Fruit fly (Drosophila melanogaster) whole organism, embryonic: Measurements from ENCODE around the gene Fbw5.

Source experiments
- Abd-B ChIP-seq: fragments of 200-800 bp; sonication (Bioruptor generic); optimal IDR thresholded peaks from 2 replicates; lab custom pipeline; 2018; ENCODE audit warnings: missing biosample characterization, mild to moderate bottlenecking, missing genetic modification characterization, moderate library complexity
- Bdp1 ChIP-seq: fragments of 200-800 bp; sonication (Bioruptor generic); optimal IDR thresholded peaks from 3 replicates; lab custom pipeline; 2016; ENCODE audit warnings: missing biosample characterization, missing genetic modification characterization
- Bteb2 ChIP-seq: fragments of 200-800 bp; sonication (Bioruptor generic); optimal IDR thresholded peaks from 2 replicates; lab custom pipeline; 2016; ENCODE audit warnings: missing biosample characterization, missing genetic modification characterization
- CG10267 ChIP-seq: fragments of 200-800 bp; sonication (Bioruptor generic); optimal IDR thresholded peaks from 2 replicates; lab custom pipeline; 2018; ENCODE audit warnings: missing biosample characterization, mild to moderate bottlenecking, missing genetic modification characterization, moderate library complexity
- CG16863 ChIP-seq: fragments of 200-800 bp; sonication (Bioruptor generic); optimal IDR thresholded peaks from 3 replicates; lab custom pipeline; 2016; ENCODE audit warnings: missing biosample characterization, missing genetic modification characterization
- CG18011 ChIP-seq: fragments of 200-800 bp; sonication (Bioruptor generic); optimal IDR thresholded peaks from 2 replicates; lab custom pipeline; 2017; ENCODE audit warnings: missing biosample characterization, missing genetic modification characterization, mild to moderate bottlenecking, moderate library complexity, missing genotype
- CG2120 ChIP-seq: fragments of 200-800 bp; sonication (Bioruptor generic); optimal IDR thresholded peaks from 3 replicates; lab custom pipeline; 2016; ENCODE audit warnings: missing biosample characterization, missing genetic modification characterization
- CG3065 ChIP-seq: fragments of 200-800 bp; sonication (Bioruptor generic); optimal IDR thresholded peaks from 2 replicates; lab custom pipeline; 2016; ENCODE audit warnings: missing biosample characterization, missing genetic modification characterization
- CG31224 ChIP-seq: fragments of 200-800 bp; sonication (Bioruptor generic); IDR thresholded peaks from 2 replicates; pipeline ENCODE4 v1.3.6; 2022; ENCODE audit warnings: missing biosample characterization, missing genetic modification characterization
- CG33213 ChIP-seq: fragments of 200-800 bp; sonication (Bioruptor generic); optimal IDR thresholded peaks from 3 replicates; lab custom pipeline; 2016; ENCODE audit warnings: missing biosample characterization, missing genetic modification characterization
- CG34422 ChIP-seq: fragments of 200-800 bp; sonication (Bioruptor generic); IDR thresholded peaks from 3 replicates; pipeline ENCODE4 v1.3.6; 2022; ENCODE audit warnings: missing biosample characterization, missing genetic modification characterization
- CG3847 ChIP-seq: fragments of 200-800 bp; sonication (Bioruptor generic); IDR thresholded peaks from 2 replicates; pipeline ENCODE4 v1.3.6; 2022; ENCODE audit warnings: missing biosample characterization, missing genetic modification characterization
- CG3995 ChIP-seq: fragments of 200-800 bp; sonication (Bioruptor generic); optimal IDR thresholded peaks from 3 replicates; lab custom pipeline; 2016; ENCODE audit warnings: missing biosample characterization, missing genetic modification characterization
- CG4730 ChIP-seq: fragments of 200-800 bp; sonication (Bioruptor generic); IDR thresholded peaks from 2 replicates; pipeline ENCODE4 v1.3.6; 2022; ENCODE audit warnings: missing biosample characterization, missing genetic modification characterization
- CG6254 ChIP-seq: fragments of 200-800 bp; sonication (Bioruptor generic); optimal IDR thresholded peaks from 3 replicates; lab custom pipeline; 2017; ENCODE audit warnings: mild to moderate bottlenecking, missing biosample characterization, missing genetic modification reagents, missing genetic modification characterization
- CG6272 ChIP-seq: fragments of 200-800 bp; sonication (Bioruptor generic); IDR thresholded peaks from 2 replicates; pipeline ENCODE4 v1.3.6; 2022; ENCODE audit warnings: missing biosample characterization, missing genetic modification characterization
- CG7271 ChIP-seq: fragments of 200-800 bp; sonication (Bioruptor generic); optimal IDR thresholded peaks from 2 replicates; lab custom pipeline; 2018; ENCODE audit warnings: missing biosample characterization, mild to moderate bottlenecking, missing genetic modification characterization, moderate library complexity
- CG7987 ChIP-seq: fragments of 200-800 bp; sonication (Bioruptor generic); optimal IDR thresholded peaks from 2 replicates; lab custom pipeline; 2018; ENCODE audit warnings: missing biosample characterization, mild to moderate bottlenecking, missing genetic modification characterization, moderate library complexity
- Chrac-16 ChIP-seq: fragments of 200-800 bp; sonication (Bioruptor generic); optimal IDR thresholded peaks from 3 replicates; lab custom pipeline; 2016; ENCODE audit warnings: missing biosample characterization, missing genetic modification characterization
- D19B ChIP-seq: fragments of 200-800 bp; sonication (Bioruptor generic); optimal IDR thresholded peaks from 2 replicates; lab custom pipeline; 2017; ENCODE audit warnings: missing biosample characterization, mild to moderate bottlenecking, missing genetic modification characterization
- Deaf1 ChIP-seq: fragments of 200-800 bp; optimal IDR thresholded peaks from 3 replicates; lab custom pipeline; 2019; ENCODE audit warnings: missing biosample characterization, mild to moderate bottlenecking, missing genetic modification characterization, moderate library complexity
- Dref ChIP-seq: fragments of 200-800 bp; sonication (Bioruptor generic); IDR thresholded peaks from 2 replicates; pipeline ENCODE4 v1.3.6; 2022; ENCODE audit warnings: missing biosample characterization, missing genetic modification characterization
- ERR ChIP-seq: fragments of 200-800 bp; sonication (Bioruptor generic); optimal IDR thresholded peaks from 2 replicates; lab custom pipeline; 2016; ENCODE audit warnings: missing biosample characterization, missing genetic modification characterization
- Fer1 ChIP-seq: fragments of 200-800 bp; sonication (Bioruptor generic); optimal IDR thresholded peaks from 2 replicates; lab custom pipeline; 2017; ENCODE audit warnings: missing biosample characterization, mild to moderate bottlenecking, missing genetic modification characterization
- HmgZ ChIP-seq: fragments of 200-800 bp; sonication (Bioruptor generic); optimal IDR thresholded peaks from 2 replicates; lab custom pipeline; 2018; ENCODE audit warnings: missing biosample characterization, mild to moderate bottlenecking, missing genetic modification characterization
- Hmr ChIP-seq: fragments of 200-800 bp; sonication (Bioruptor generic); optimal IDR thresholded peaks from 3 replicates; lab custom pipeline; 2017; ENCODE audit warnings: mild to moderate bottlenecking, missing biosample characterization, missing genetic modification reagents, missing genetic modification characterization
- Kr ChIP-seq: fragments of 200-800 bp; sonication (Bioruptor generic); optimal IDR thresholded peaks from 2 replicates; lab custom pipeline; 2017; ENCODE audit warnings: missing biosample characterization, mild to moderate bottlenecking, missing genetic modification characterization
- MTF-1 ChIP-seq: fragments of 200-800 bp; sonication (Bioruptor generic); optimal IDR thresholded peaks from 2 replicates; lab custom pipeline; 2018; ENCODE audit warnings: missing biosample characterization, mild to moderate bottlenecking, missing genetic modification characterization, borderline replicate concordance
- Oli ChIP-seq: fragments of 200-800 bp; sonication (Bioruptor generic); optimal IDR thresholded peaks from 2 replicates; lab custom pipeline; 2018; ENCODE audit warnings: missing biosample characterization, mild to moderate bottlenecking, missing genetic modification characterization, moderate library complexity
- Scr ChIP-seq: fragments of 200-800 bp; sonication (Bioruptor generic); IDR thresholded peaks from 2 replicates; pipeline ENCODE4 v1.3.6; 2022; ENCODE audit warnings: missing biosample characterization, missing genetic modification characterization; ENCODE audit not compliant: partially characterized antibody
- amos ChIP-seq: fragments of 200-800 bp; sonication (Bioruptor generic); IDR thresholded peaks from 2 replicates; pipeline ENCODE4 v1.3.6; 2022; ENCODE audit warnings: missing biosample characterization, missing genetic modification characterization; ENCODE audit not compliant: partially characterized antibody
- ase ChIP-seq: fragments of 200-800 bp; sonication (Bioruptor generic); IDR thresholded peaks from 3 replicates; pipeline ENCODE4 v1.3.6; 2022; ENCODE audit warnings: missing biosample characterization, missing genetic modification characterization
- br ChIP-seq: fragments of >200 bp; optimal IDR thresholded peaks from 2 replicates; lab custom pipeline; 2017
- dati ChIP-seq: fragments of 200-800 bp; sonication (Bioruptor generic); IDR thresholded peaks from 2 replicates; pipeline ENCODE4 v1.3.6; 2022; ENCODE audit warnings: missing biosample characterization, missing genetic modification characterization
- en ChIP-seq: fragments of 200-800 bp; sonication (Bioruptor generic); optimal IDR thresholded peaks from 2 replicates; lab custom pipeline; 2016; ENCODE audit warnings: missing biosample characterization, missing genetic modification characterization
- gce ChIP-seq: fragments of 200-800 bp; sonication (Bioruptor generic); IDR thresholded peaks from 3 replicates; pipeline ENCODE4 v1.3.6; 2022; ENCODE audit warnings: missing biosample characterization, missing genetic modification characterization
- gro ChIP-seq: fragments of 200-800 bp; sonication (Bioruptor generic); optimal IDR thresholded peaks from 2 replicates; lab custom pipeline; 2016; ENCODE audit warnings: missing biosample characterization, missing genetic modification characterization
- gsb-n ChIP-seq: fragments of 200-800 bp; sonication (Bioruptor generic); optimal IDR thresholded peaks from 3 replicates; lab custom pipeline; 2018; ENCODE audit warnings: missing biosample characterization, mild to moderate bottlenecking, missing genetic modification characterization
- ham ChIP-seq: fragments of 200-800 bp; sonication (Bioruptor generic); IDR thresholded peaks from 2 replicates; pipeline ENCODE4 v1.3.6; 2022; ENCODE audit warnings: missing biosample characterization, missing genetic modification characterization
- hbn ChIP-seq: fragments of 200-800 bp; sonication (Bioruptor generic); IDR thresholded peaks from 2 replicates; pipeline ENCODE4 v1.3.6; 2022; ENCODE audit warnings: missing biosample characterization, missing genetic modification characterization; ENCODE audit not compliant: partially characterized antibody
- mam ChIP-seq: fragments of 200-800 bp; sonication (Bioruptor generic); optimal IDR thresholded peaks from 3 replicates; lab custom pipeline; 2016; ENCODE audit warnings: missing biosample characterization, missing genetic modification characterization
- mld ChIP-seq: fragments of 200-800 bp; sonication (Bioruptor generic); IDR thresholded peaks from 3 replicates; pipeline ENCODE4 v1.3.6; 2022; ENCODE audit warnings: missing biosample characterization, missing genetic modification characterization; ENCODE audit not compliant: partially characterized antibody
- nerfin-2 ChIP-seq: fragments of 200-800 bp; sonication (Bioruptor generic); IDR thresholded peaks from 2 replicates; pipeline ENCODE4 v1.3.6; 2022; ENCODE audit warnings: missing biosample characterization, missing genetic modification characterization; ENCODE audit not compliant: partially characterized antibody
- row ChIP-seq: fragments of 200-800 bp; sonication (Bioruptor generic); IDR thresholded peaks from 3 replicates; pipeline ENCODE4 v1.3.6; 2022; ENCODE audit warnings: missing biosample characterization, missing genetic modification characterization
- tll ChIP-seq, 2 experiments: fragments of 200-800 bp in 1 of 2; fragments of >200 bp in 1 of 2; sonication (Bioruptor generic) in 1 of 2; optimal IDR thresholded peaks; 2 replicates each; lab custom pipeline; 2017 to 2019; ENCODE audit warnings: missing biosample characterization in 2 of 2, missing genetic modification characterization in 2 of 2, mild to moderate bottlenecking in 1 of 2, moderate library complexity in 1 of 2
- tna ChIP-seq: fragments of 200-800 bp; sonication (Bioruptor generic); IDR thresholded peaks from 2 replicates; pipeline ENCODE4 v1.3.6; 2022; ENCODE audit warnings: missing biosample characterization, missing genetic modification characterization; ENCODE audit not compliant: partially characterized antibody
- tx ChIP-seq: fragments of 200-800 bp; sonication (Bioruptor generic); optimal IDR thresholded peaks from 2 replicates; lab custom pipeline; 2016; ENCODE audit warnings: missing biosample characterization, missing genetic modification characterization
- wdn ChIP-seq: fragments of 200-800 bp; sonication (Bioruptor generic); IDR thresholded peaks from 2 replicates; pipeline ENCODE4 v1.3.6; 2022; ENCODE audit warnings: missing biosample characterization, missing genetic modification characterization

The Fbw5 gene

DNA sequence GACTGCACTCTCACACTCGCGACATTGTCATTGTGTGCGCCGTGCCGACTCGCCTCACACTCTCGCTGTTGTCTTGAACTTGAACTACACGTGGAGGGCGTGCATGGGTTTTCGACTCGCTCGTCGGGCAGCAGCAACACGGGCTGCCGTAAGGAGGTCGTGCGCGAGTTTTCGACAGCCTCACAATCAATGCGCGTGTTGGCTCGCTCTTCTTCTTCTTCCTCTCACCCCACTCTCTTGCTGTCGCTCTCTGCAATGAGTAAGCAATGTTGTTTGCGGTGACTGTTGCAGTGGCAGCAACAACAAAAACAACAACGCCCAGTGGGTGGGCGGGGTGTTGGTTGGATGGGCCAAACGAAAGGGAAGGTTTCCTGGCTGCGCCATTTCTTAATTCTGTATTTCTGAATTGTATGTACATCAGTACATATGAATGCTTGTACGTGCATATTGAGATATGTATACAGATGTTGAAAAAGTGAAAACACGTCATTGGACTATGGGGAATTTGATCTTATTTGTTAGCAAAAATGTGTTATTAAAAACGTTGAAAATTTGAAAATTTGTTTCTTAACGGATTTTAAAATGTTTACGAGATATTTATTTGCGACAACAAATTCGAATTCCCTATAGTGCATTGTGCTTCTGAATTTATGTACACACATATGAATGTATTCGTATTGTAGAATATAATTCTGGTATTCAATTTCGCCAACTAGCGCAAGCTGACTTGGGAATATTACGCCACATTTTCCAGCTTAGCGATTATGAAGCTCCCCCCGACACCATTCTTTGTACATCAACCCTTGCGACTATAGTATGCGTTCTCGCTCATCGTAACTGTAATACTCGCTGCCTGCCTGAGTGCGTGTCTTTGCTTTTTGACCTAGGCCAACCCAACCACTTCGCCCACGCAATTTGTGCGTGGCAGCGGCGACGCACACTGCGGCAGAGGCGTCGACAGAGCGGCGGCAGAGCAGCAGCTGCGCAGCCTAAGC, 22.9 kb upstream of the Fbw5 start (continued):
- TF ChIP-seq Chrac-16 (GFP tag; lab: Kevin White, UChicago) (no peak), CG3995 (GFP tag; lab: Kevin White, UChicago) (no peak), CG3065 (GFP tag; lab: Kevin White, UChicago) (peak; percentile 46), Fer1 (GFP tag; lab: Kevin White, UChicago) (peak; percentile 30), Scr (GFP tag; lab: Robert Waterston, UW) (peak; percentile 53), CG4730 (GFP tag; lab: Robert Waterston, UW) (no peak), CG6254 (GFP tag; lab: Kevin White, UChicago) (no peak), dati (GFP tag; lab: Robert Waterston, UW) (no peak), wdn (GFP tag; lab: Robert Waterston, UW) (no peak; the same call in 1 of the 2 replicates), tna (GFP tag; lab: Robert Waterston, UW) (peak; percentile 59; the same call in 1 of the 2 replicates), Hmr (GFP tag; lab: Kevin White, UChicago) (peak; percentile 73), MTF-1 (peak; percentile 58), CG7987 (GFP tag; lab: Kevin White, UChicago) (peak; percentile 95), Dref (GFP tag; lab: Robert Waterston, UW) (no peak), mam (GFP tag; lab: Kevin White, UChicago) (peak; percentile 40), CG6272 (GFP tag; lab: Robert Waterston, UW) (no peak), tx (GFP tag; lab: Kevin White, UChicago) (no peak), Oli (no peak), HmgZ (tag; lab: Kevin White, UChicago) (peak; percentile 86), Bteb2 (GFP tag; lab: Kevin White, UChicago) (peak; percentile 19), nerfin-2 (GFP tag; lab: Robert Waterston, UW) (peak; percentile 51; the same call in 1 of the 2 replicates), row (GFP tag; lab: Robert Waterston, UW) (peak; percentile 14; the same call in 2 of the 3 replicates), tll (GFP tag; optimal IDR thresholded peaks at IDR 0.05; lab: Kevin White, UChicago) (peak in 1 of 2 experiments; percentile 91), CG10267 (no peak), mld (GFP tag; lab: Robert Waterston, UW) (no peak), CG3847 (GFP tag; lab: Robert Waterston, UW) (0 out of 2 replicates have a peak, but pooled peaks have one; percentile 24), gro (GFP tag; lab: Kevin White, UChicago) (peak; percentile 55), Abd-B (GFP tag; lab: Kevin White, UChicago) (no peak), CG31224 (GFP tag; lab: Robert Waterston, UW) (no peak), hbn (GFP tag; lab: Robert Waterston, UW) (peak; percentile 42), CG34422 (peak; percentile 80; the same call in 2 of the 3 replicates), br (lab: Kevin White, UChicago) (no peak), CG7271 (tag; lab: Kevin White, UChicago) (no peak), ERR (GFP tag; lab: Kevin White, UChicago) (peak; percentile 82), CG18011 (GFP tag; lab: Kevin White, UChicago) (no peak), amos (GFP tag; lab: Robert Waterston, UW) (peak; percentile 42; the same call in 1 of the 2 replicates), Deaf1 (tag; lab: Kevin White, UChicago) (peak; percentile 90), gsb-n (no peak), Bdp1 (GFP tag; lab: Kevin White, UChicago) (no peak), gce (GFP tag; lab: Robert Waterston, UW) (peak; percentile 77; the same call in 2 of the 3 replicates), CG33213 (GFP tag; lab: Kevin White, UChicago) (no peak), ham (GFP tag; lab: Robert Waterston, UW) (no peak), ase (GFP tag; lab: Robert Waterston, UW) (no peak), D19B (GFP tag; lab: Kevin White, UChicago) (no peak), Kr (GFP tag; lab: Kevin White, UChicago) (peak; percentile 65), CG16863 (GFP tag; lab: Kevin White, UChicago) (no peak), en (GFP tag; lab: Kevin White, UChicago) (no peak), CG2120 (GFP tag; lab: Kevin White, UChicago) (peak; percentile 68)
